Worm (Caenorhabditis elegans): Measurements from ENCODE around the gene Y53C12B.1.

ce11 chrII:9735785-9736184 lies 10.1 kb downstream of the Y53C12B.1 start:
- no peak for TF ChIP-seq lin-39 (tag; optimal IDR thresholded peaks at IDR 0.05)
- no peak for TF ChIP-seq elt-1 (tag; optimal IDR thresholded peaks at IDR 0.05)
- TF ChIP-seq fos-1 (tag; optimal IDR thresholded peaks at IDR 0.05), result no peak
- TF ChIP-seq skn-1 (tag; optimal IDR thresholded peaks at IDR 0.05), result no peak

All from whole organism, L3 larva.